Worm (Caenorhabditis elegans) whole organism, young adult: ENCODE measurements around the gene C17C3.15.

ENCODE experiments used
- B0019.2 ChIP-seq: fragments of 200-800 bp; sonication (Bioruptor generic); conservative IDR thresholded peaks from 2 replicates; pipeline ENCODE4 v1.3.6; 2022; ENCODE audit warnings: missing genetic modification reagents, missing genetic modification characterization, missing compliant biosample characterization
- B0035.1 ChIP-seq: sonication (generic microtip); optimal IDR thresholded peaks from 2 replicates; lab custom pipeline; 2016; ENCODE audit warnings: missing genetic modification characterization, mild to moderate bottlenecking, missing compliant biosample characterization, missing genotype, missing genetic modification reagents
- C06A6.2 ChIP-seq: fragments of 200-800 bp; sonication (Bioruptor generic); conservative IDR thresholded peaks from 2 replicates; pipeline ENCODE4 v1.3.6; 2022; ENCODE audit warnings: missing genetic modification characterization, missing compliant biosample characterization
- F10E7.11 ChIP-seq: sonication (generic microtip); optimal IDR thresholded peaks from 2 replicates; lab custom pipeline; 2017; ENCODE audit warnings: mild to moderate bottlenecking, missing genetic modification characterization, moderate library complexity, missing compliant biosample characterization
- F33H1.4 ChIP-seq: fragments of 200-800 bp; sonication (Bioruptor generic); IDR thresholded peaks from 2 replicates; pipeline ENCODE4 v1.3.6; 2022; ENCODE audit warnings: missing genetic modification reagents, missing genetic modification characterization, missing compliant biosample characterization
- F57A8.1 ChIP-seq: fragments of 200-800 bp; sonication (Bioruptor generic); optimal IDR thresholded peaks from 2 replicates; lab custom pipeline; 2018; ENCODE audit warnings: mild to moderate bottlenecking, missing genetic modification characterization, moderate library complexity, missing compliant biosample characterization
- F57C9.4 ChIP-seq: sonication (generic microtip); optimal IDR thresholded peaks from 2 replicates; lab custom pipeline; 2017; ENCODE audit warnings: mild to moderate bottlenecking, missing genetic modification characterization, missing compliant biosample characterization
- Y53F4B.3 ChIP-seq: fragments of 200-800 bp; sonication (Bioruptor generic); IDR thresholded peaks from 2 replicates; pipeline ENCODE4 v1.3.6; 2022; ENCODE audit warnings: missing genetic modification reagents, missing genetic modification characterization, missing compliant biosample characterization
- Y53G8AR.9 ChIP-seq: fragments of 200-800 bp; sonication (Bioruptor generic); conservative IDR thresholded peaks from 2 replicates; pipeline ENCODE4 v1.3.6; 2022; ENCODE audit warnings: missing genetic modification reagents, missing genetic modification characterization, missing compliant biosample characterization
- Y67H2A.10 ChIP-seq: fragments of 200-800 bp; sonication (Bioruptor generic); conservative IDR thresholded peaks from 2 replicates; pipeline ENCODE4 v1.3.6; 2022; ENCODE audit warnings: missing genetic modification reagents, missing genetic modification characterization, missing compliant biosample characterization
- Y95B8A.8 ChIP-seq: fragments of 200-800 bp; sonication (Bioruptor generic); IDR thresholded peaks from 2 replicates; pipeline ENCODE4 v1.3.6; 2022; ENCODE audit warnings: missing genetic modification reagents, missing genetic modification characterization, missing compliant biosample characterization
- akir-1 ChIP-seq: fragments of 200-800 bp; sonication (Bioruptor generic); optimal IDR thresholded peaks from 2 replicates; lab custom pipeline; 2018; ENCODE audit warnings: mild to moderate bottlenecking, missing genetic modification characterization, moderate library complexity, missing compliant biosample characterization
- aptf-2 ChIP-seq: fragments of 200-800 bp; sonication (Bioruptor generic); conservative IDR thresholded peaks from 2 replicates; pipeline ENCODE4 v1.3.6; 2022; ENCODE audit warnings: missing genetic modification reagents, missing genetic modification characterization, missing compliant biosample characterization
- atf-7 ChIP-seq: sonication (generic microtip); optimal IDR thresholded peaks from 2 replicates; lab custom pipeline; 2017; ENCODE audit warnings: mild to moderate bottlenecking, missing genetic modification characterization, missing compliant biosample characterization
- bed-2 ChIP-seq: fragments of 200-800 bp; sonication (Bioruptor generic); IDR thresholded peaks from 2 replicates; pipeline ENCODE4 v1.3.6; 2022; ENCODE audit warnings: missing genetic modification reagents, missing genetic modification characterization, missing compliant biosample characterization
- cebp-1 ChIP-seq, 2 experiments: fragments of 200-800 bp in 1 of 2; sonication (Bioruptor generic) in 1 of 2; sonication (generic microtip) in 1 of 2; IDR thresholded peaks in 1 of 2; optimal IDR thresholded peaks in 1 of 2; 2 replicates each; pipeline versions ENCODE4 v1.3.6 to Lab custom; 2017 to 2022; ENCODE audit warnings: missing compliant biosample characterization in 2 of 2, missing genetic modification characterization in 2 of 2, mild to moderate bottlenecking in 1 of 2, missing genetic modification reagents in 1 of 2, moderate library complexity in 1 of 2
- cebp-2 ChIP-seq: fragments of 200-800 bp; sonication (Bioruptor generic); IDR thresholded peaks from 2 replicates; pipeline ENCODE4 v1.3.6; 2022; ENCODE audit warnings: missing genetic modification characterization, missing compliant biosample characterization
- ceh-27 ChIP-seq: fragments of 200-800 bp; sonication (Bioruptor generic); optimal IDR thresholded peaks from 2 replicates; lab custom pipeline; 2018; ENCODE audit warnings: mild to moderate bottlenecking, missing genetic modification characterization, moderate library complexity, missing compliant biosample characterization
- ceh-58 ChIP-seq: fragments of 200-800 bp; sonication (Bioruptor generic); IDR thresholded peaks from 2 replicates; pipeline ENCODE4 v1.3.6; 2022; ENCODE audit warnings: missing genetic modification characterization, missing compliant biosample characterization
- ceh-91 ChIP-seq: fragments of 200-800 bp; sonication (Bioruptor generic); IDR thresholded peaks from 2 replicates; pipeline ENCODE4 v1.3.6; 2022; ENCODE audit warnings: missing genetic modification reagents, missing genetic modification characterization, missing compliant biosample characterization
- dpff-1 ChIP-seq: sonication (generic microtip); optimal IDR thresholded peaks from 2 replicates; lab custom pipeline; 2017; ENCODE audit warnings: mild to moderate bottlenecking, missing genetic modification characterization, missing compliant biosample characterization
- dpl-1 ChIP-seq: fragments of 150-350 bp; optimal IDR thresholded peaks from 2 replicates; lab custom pipeline; 2014; ENCODE audit warnings: missing biosample characterization, missing genetic modification reagents, missing genetic modification characterization
- efl-1 ChIP-seq: fragments of 150-350 bp; optimal IDR thresholded peaks from 2 replicates; lab custom pipeline; 2014; ENCODE audit warnings: missing biosample characterization, missing genetic modification reagents, missing genetic modification characterization
- egl-18 ChIP-seq: fragments of 200-800 bp; sonication (Bioruptor generic); IDR thresholded peaks from 2 replicates; pipeline ENCODE4 v1.3.6; 2022; ENCODE audit warnings: missing genetic modification reagents, missing genetic modification characterization, missing compliant biosample characterization
- egl-44 ChIP-seq: fragments of 200-800 bp; sonication (Bioruptor generic); IDR thresholded peaks from 2 replicates; pipeline ENCODE4 v1.3.6; 2022; ENCODE audit warnings: missing genetic modification reagents, missing genetic modification characterization, missing compliant biosample characterization
- ekl-4 ChIP-seq: fragments of 200-800 bp; sonication (Bioruptor generic); IDR thresholded peaks from 2 replicates; pipeline ENCODE4 v1.3.6; 2022; ENCODE audit warnings: missing genetic modification reagents, missing genetic modification characterization, missing compliant biosample characterization
- him-1 ChIP-seq: sonication (generic microtip); optimal IDR thresholded peaks from 2 replicates; lab custom pipeline; 2016; ENCODE audit warnings: missing genotype, missing genetic modification reagents, missing genetic modification characterization, missing compliant biosample characterization
- hmg-20 ChIP-seq: fragments of 200-800 bp; sonication (Bioruptor generic); IDR thresholded peaks from 2 replicates; pipeline ENCODE4 v1.3.6; 2022; ENCODE audit warnings: missing genetic modification reagents, missing genetic modification characterization, missing compliant biosample characterization
- hrde-1 ChIP-seq: sonication (generic microtip); optimal IDR thresholded peaks from 2 replicates; lab custom pipeline; 2016; ENCODE audit warnings: missing genetic modification characterization, mild to moderate bottlenecking, missing compliant biosample characterization, moderate library complexity, missing genotype, missing genetic modification reagents, borderline replicate concordance
- lin-54 ChIP-seq: fragments of 200-800 bp; sonication (Bioruptor generic); optimal IDR thresholded peaks from 2 replicates; lab custom pipeline; 2018; ENCODE audit warnings: mild to moderate bottlenecking, missing genetic modification characterization, missing compliant biosample characterization
- madf-10 ChIP-seq: sonication (generic microtip); optimal IDR thresholded peaks from 2 replicates; lab custom pipeline; 2016; ENCODE audit warnings: mild to moderate bottlenecking, missing genetic modification characterization, missing compliant biosample characterization
- madf-6 ChIP-seq: fragments of 200-800 bp; sonication (Bioruptor generic); IDR thresholded peaks from 2 replicates; pipeline ENCODE4 v1.3.6; 2022; ENCODE audit warnings: missing genetic modification reagents, missing genetic modification characterization, missing compliant biosample characterization
- madf-8 ChIP-seq: fragments of 200-800 bp; sonication (Bioruptor generic); conservative IDR thresholded peaks from 2 replicates; pipeline ENCODE4 v1.3.6; 2022; ENCODE audit warnings: missing genetic modification reagents, missing genetic modification characterization, missing compliant biosample characterization
- mes-4 ChIP-seq: sonication (generic microtip); optimal IDR thresholded peaks from 2 replicates; lab custom pipeline; 2016; ENCODE audit warnings: missing genotype, missing genetic modification characterization, missing compliant biosample characterization
- nfya-1 ChIP-seq: sonication (generic microtip); optimal IDR thresholded peaks from 2 replicates; lab custom pipeline; 2017; ENCODE audit warnings: antibody characterized with exemption, missing compliant biosample characterization, missing genetic modification characterization, borderline replicate concordance; ENCODE audit not compliant: insufficient read depth
- nhr-120 ChIP-seq: fragments of 200-800 bp; sonication (Bioruptor generic); IDR thresholded peaks from 2 replicates; pipeline ENCODE4 v1.3.6; 2022; ENCODE audit warnings: missing genetic modification characterization, missing compliant biosample characterization
- nhr-179 ChIP-seq: sonication (generic microtip); optimal IDR thresholded peaks from 2 replicates; lab custom pipeline; 2016; ENCODE audit warnings: mild to moderate bottlenecking, missing genetic modification characterization, missing compliant biosample characterization
- nhr-27 ChIP-seq: fragments of 200-800 bp; sonication (Bioruptor generic); optimal IDR thresholded peaks from 2 replicates; lab custom pipeline; 2018; ENCODE audit warnings: mild to moderate bottlenecking, missing genetic modification characterization, moderate library complexity, missing compliant biosample characterization
- pbrm-1 ChIP-seq: fragments of 200-800 bp; sonication (Bioruptor generic); IDR thresholded peaks from 2 replicates; pipeline ENCODE4 v1.3.6; 2022; ENCODE audit warnings: missing genetic modification reagents, missing genetic modification characterization, missing compliant biosample characterization
- pha-4 ChIP-seq: fragments of 150-350 bp; sonication (generic microtip); optimal IDR thresholded peaks from 2 replicates; lab custom pipeline; 2014; ENCODE audit warnings: missing biosample characterization, missing genetic modification reagents, missing genetic modification characterization
- repo-1 ChIP-seq: sonication (generic microtip); optimal IDR thresholded peaks from 2 replicates; lab custom pipeline; 2017; ENCODE audit warnings: mild to moderate bottlenecking, missing genetic modification characterization, missing compliant biosample characterization
- sdz-38 ChIP-seq: sonication (generic microtip); optimal IDR thresholded peaks from 2 replicates; lab custom pipeline; 2016; ENCODE audit warnings: missing genotype, missing genetic modification characterization, missing compliant biosample characterization
- snpc-3.4 ChIP-seq: sonication (generic microtip); optimal IDR thresholded peaks from 2 replicates; lab custom pipeline; 2017; ENCODE audit warnings: missing genetic modification characterization, mild to moderate bottlenecking, missing compliant biosample characterization, antibody characterized with exemption, moderate library complexity, missing genotype, missing genetic modification reagents
- somi-1 ChIP-seq: fragments of 200-800 bp; sonication (Bioruptor generic); optimal IDR thresholded peaks from 2 replicates; lab custom pipeline; 2018; ENCODE audit warnings: mild to moderate bottlenecking, missing genetic modification characterization, missing compliant biosample characterization
- tbx-9 ChIP-seq: sonication (generic microtip); optimal IDR thresholded peaks from 2 replicates; lab custom pipeline; 2016; ENCODE audit warnings: borderline replicate concordance, missing genetic modification characterization, inconsistent platforms, missing compliant biosample characterization
- ztf-28 ChIP-seq: fragments of 200-800 bp; sonication (Bioruptor generic); IDR thresholded peaks from 2 replicates; pipeline ENCODE4 v1.3.6; 2022; ENCODE audit warnings: missing genetic modification reagents, missing genetic modification characterization, missing compliant biosample characterization
- ztf-3 ChIP-seq: fragments of 200-800 bp; sonication (Bioruptor generic); optimal IDR thresholded peaks from 2 replicates; lab custom pipeline; 2018; ENCODE audit warnings: mild to moderate bottlenecking, missing genetic modification characterization, missing compliant biosample characterization

C17C3.15 gene

ce11 chrII:5599326-5600044 lies 29.0 kb downstream of the C17C3.15 start, which contains the start of gene C17G10.10 (continued):
- TF ChIP-seq pha-4 (no peak), B0035.1 (no peak), cebp-1 (GFP tag; IDR thresholded peaks at IDR 0.05; lab: Robert Waterston, UW) (no peak), cebp-1 (tag; optimal IDR thresholded peaks at IDR 0.05; lab: Kevin White, UChicago) (no peak), dpff-1 (tag; lab: Kevin White, UChicago) (no peak), madf-6 (GFP tag; lab: Robert Waterston, UW) (peak; percentile 81), lin-54 (GFP tag; lab: Kevin White, UChicago) (peak; percentile 49), Y53F4B.3 (GFP tag; lab: Robert Waterston, UW) (no peak), nhr-120 (GFP tag; lab: Robert Waterston, UW) (no peak), ceh-58 (no peak), F33H1.4 (peak; percentile 53), hmg-20 (GFP tag; lab: Robert Waterston, UW) (0 out of 2 replicates have a peak, but pooled peaks have one; percentile 11), nhr-27 (tag; lab: Kevin White, UChicago) (no peak), cebp-2 (GFP tag; lab: Robert Waterston, UW) (no peak), ceh-91 (GFP tag; lab: Robert Waterston, UW) (peak; percentile 12; the same call in 1 of the 2 replicates), somi-1 (GFP tag; lab: Kevin White, UChicago) (no peak), F57C9.4 (no peak), snpc-3.4 (peak; percentile 97), him-1 (peak; percentile 94), nfya-1 (tag; lab: Kevin White, UChicago) (no peak), pbrm-1 (GFP tag; lab: Robert Waterston, UW) (peak; percentile 89), Y67H2A.10 (no peak), nhr-179 (tag; lab: Kevin White, UChicago) (no peak), aptf-2 (GFP tag; lab: Robert Waterston, UW) (no peak), hrde-1 (tag; lab: Kevin White, UChicago) (peak; percentile 68), ceh-27 (GFP tag; lab: Kevin White, UChicago) (peak; percentile 4), efl-1 (GFP tag; lab: Kevin White, UChicago) (peak; percentile 21), bed-2 (GFP tag; lab: Robert Waterston, UW) (no peak), mes-4 (tag; lab: Kevin White, UChicago) (no peak), madf-10 (tag; lab: Kevin White, UChicago) (peak; percentile 28), egl-18 (GFP tag; lab: Robert Waterston, UW) (no peak), atf-7 (peak; percentile 40), tbx-9 (tag; lab: Kevin White, UChicago) (no peak), ekl-4 (GFP tag; lab: Robert Waterston, UW) (peak; percentile 73; the same call in 1 of the 2 replicates), B0019.2 (GFP tag; lab: Robert Waterston, UW) (no peak), F10E7.11 (tag; lab: Kevin White, UChicago) (no peak), madf-8 (GFP tag; lab: Robert Waterston, UW) (peak; percentile 45), Y95B8A.8 (GFP tag; lab: Robert Waterston, UW) (0 out of 2 replicates have a peak, but pooled peaks have one; percentile 61), repo-1 (tag; lab: Kevin White, UChicago) (peak; percentile 78), egl-44 (0 out of 2 replicates have a peak, but pooled peaks have one; percentile 13), Y53G8AR.9 (GFP tag; lab: Robert Waterston, UW) (peak; percentile 64; the same call in 1 of the 2 replicates), F57A8.1 (GFP tag; lab: Kevin White, UChicago) (no peak), dpl-1 (GFP tag; lab: Kevin White, UChicago) (no peak), ztf-3 (no peak), ztf-28 (no peak), akir-1 (GFP tag; lab: Kevin White, UChicago) (no peak), sdz-38 (no peak), C06A6.2 (no peak)
